Worm (Caenorhabditis elegans) whole organism, L4/young adult: Measurements from ENCODE around the gene msp-78.

Experiments
- W03F9.2 ChIP-seq: fragments of 150-350 bp; optimal IDR thresholded peaks from 2 replicates; lab custom pipeline; 2014; ENCODE audit warnings: missing biosample characterization, missing genetic modification characterization
- him-1 ChIP-seq: sonication (generic microtip); optimal IDR thresholded peaks from 2 replicates; lab custom pipeline; 2016; ENCODE audit warnings: missing genotype, missing genetic modification reagents, missing genetic modification characterization, missing compliant biosample characterization

DNA sequence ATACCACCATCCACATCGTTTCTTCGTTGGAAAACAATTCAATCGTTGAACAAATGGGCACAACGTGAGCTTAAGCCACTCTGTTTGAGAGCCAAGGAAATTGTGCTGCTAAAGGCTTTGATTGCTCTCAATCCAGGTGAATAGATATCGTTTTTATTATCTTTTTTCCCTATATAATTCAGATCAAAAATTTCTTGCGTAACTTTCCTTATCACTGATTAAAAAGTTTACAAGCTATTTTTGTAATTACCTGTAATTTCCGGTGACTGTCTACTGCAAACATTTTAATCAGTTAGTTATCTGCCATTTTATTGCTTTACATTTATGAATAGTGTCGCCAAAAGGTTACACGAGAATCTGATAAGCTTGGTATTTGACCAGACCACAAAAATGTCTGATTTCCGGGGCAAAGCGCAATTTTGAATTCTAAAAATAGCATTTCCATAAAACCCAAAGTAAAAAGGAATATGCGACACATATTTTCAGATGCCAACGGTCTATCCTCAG, 7.1 kb upstream of the msp-78 start:
- TF ChIP-seq W03F9.2 (tag; lab: Kevin White, UChicago) = no peak
- no peak for TF ChIP-seq him-1 (tag; lab: Kevin White, UChicago)
